Worm (Caenorhabditis elegans): ENCODE data around the gene fem-2.

Gene fem-2

ce11 chrIII:598168-598567 lies 36.3 kb downstream of the fem-2 start (continued):
- TF ChIP-seq lin-39 (tag; optimal IDR thresholded peaks at IDR 0.05), result peak; percentile 9
- peak; percentile 2 to 65 (median 50) for TF ChIP-seq ceh-82 (tag; optimal IDR thresholded peaks at IDR 0.05)
- peak; percentile 45 for TF ChIP-seq fkh-8 (tag; optimal IDR thresholded peaks at IDR 0.05)
- peak; percentile 64 for TF ChIP-seq swsn-7 (tag; optimal IDR thresholded peaks at IDR 0.05)
- TF ChIP-seq blmp-1 (tag; optimal IDR thresholded peaks at IDR 0.05), result peak; percentile 39

DNA sequence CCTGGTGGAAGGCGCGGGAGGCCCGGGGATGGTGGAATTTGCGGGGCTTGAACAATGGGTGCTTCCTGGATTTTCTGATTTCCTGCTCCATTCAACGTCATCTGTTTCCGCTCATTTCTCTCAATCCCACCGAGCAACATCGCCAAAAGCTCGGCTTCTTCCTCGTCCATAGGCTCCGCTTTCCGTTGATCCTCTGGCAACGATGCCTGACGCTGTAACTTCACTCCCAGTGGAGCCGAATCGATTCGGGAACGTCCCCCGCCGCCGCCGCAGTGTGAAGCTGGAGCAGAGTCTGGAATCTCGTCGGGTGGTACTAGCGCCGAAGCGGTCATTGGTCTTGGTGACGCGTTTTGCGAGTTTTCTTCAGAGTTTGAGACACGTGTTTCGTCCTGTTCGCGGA lies 39.0 kb downstream of the fem-2 start:
- no peak for TF ChIP-seq nhr-20 (tag; optimal IDR thresholded peaks at IDR 0.05)
- TF ChIP-seq nhr-77 (tag; optimal IDR thresholded peaks at IDR 0.05), result no peak
- no peak for TF ChIP-seq unc-130 (tag; optimal IDR thresholded peaks at IDR 0.05)
- no peak for TF ChIP-seq Y116A8C.19 (tag; optimal IDR thresholded peaks at IDR 0.05; ENCODE audit: borderline replicate concordance)
- no peak for TF ChIP-seq ztf-4 (tag; optimal IDR thresholded peaks at IDR 0.05)
- no peak for TF ChIP-seq sox-4 (tag; optimal IDR thresholded peaks at IDR 0.05)
- TF ChIP-seq C34B4.2 (tag; optimal IDR thresholded peaks at IDR 0.05), result no peak
- no peak for TF ChIP-seq ztf-11 (tag; optimal IDR thresholded peaks at IDR 0.05)
- no peak for TF ChIP-seq skn-1 (tag; optimal IDR thresholded peaks at IDR 0.05)

- TF ChIP-seq lin-14 (GFP tag; optimal IDR thresholded peaks at IDR 0.05) (no peak), dsc-1 (tag; optimal IDR thresholded peaks at IDR 0.05) (no peak), nhr-84 (tag; optimal IDR thresholded peaks at IDR 0.05) (no peak), sptf-1 (tag; optimal IDR thresholded peaks at IDR 0.05) (no peak), mef-2 (tag; optimal IDR thresholded peaks at IDR 0.05) (no peak), jun-1 (tag; optimal IDR thresholded peaks at IDR 0.05) (no peak), nhr-71 (tag; optimal IDR thresholded peaks at IDR 0.05) (no peak), grh-1 (GFP tag; IDR thresholded peaks at IDR 0.05) (no peak)
These were observed 47.4 kb downstream of the fem-2 start, which contains the start of gene helq-1 for ce11 chrIII:587009-587408. helq-1 (minus strand) TSS chrIII:587109.

All from whole organism, L1 larva.